Worm (Caenorhabditis elegans) whole organism, mixed stage, embryonic: ENCODE results near the gene his-2.

Source experiments
- ces-1 ChIP-seq: fragments of 150-350 bp; optimal IDR thresholded peaks from 2 replicates; lab custom pipeline; 2014; ENCODE audit warnings: missing biosample characterization, missing genetic modification reagents, missing genetic modification characterization
- cnd-1 ChIP-seq: fragments of 200-800 bp; sonication (Bioruptor generic); optimal IDR thresholded peaks from 2 replicates; lab custom pipeline; 2018; ENCODE audit warnings: mild to moderate bottlenecking, missing genetic modification characterization, missing compliant biosample characterization
- elt-1 ChIP-seq: sonication (generic microtip); optimal IDR thresholded peaks from 2 replicates; lab custom pipeline; 2017; ENCODE audit warnings: missing genetic modification characterization, mild to moderate bottlenecking, missing compliant biosample characterization, antibody characterized with exemption, moderate library complexity, borderline replicate concordance; ENCODE audit not compliant: insufficient read depth
- elt-3 ChIP-seq: fragments of 150-350 bp; optimal IDR thresholded peaks from 2 replicates; lab custom pipeline; 2014; ENCODE audit warnings: missing biosample characterization, missing genetic modification characterization
- lsy-2 ChIP-seq: fragments of 150-350 bp; optimal IDR thresholded peaks from 2 replicates; lab custom pipeline; 2014; ENCODE audit warnings: missing biosample characterization, missing genetic modification characterization
- mab-5 ChIP-seq: fragments of 150-350 bp; optimal IDR thresholded peaks from 2 replicates; lab custom pipeline; 2014; ENCODE audit warnings: missing biosample characterization, missing genetic modification characterization
- nhr-2 ChIP-seq: fragments of 150-350 bp; optimal IDR thresholded peaks from 2 replicates; lab custom pipeline; 2014; ENCODE audit warnings: missing biosample characterization, missing genetic modification characterization
- nhr-28 ChIP-seq: fragments of 150-350 bp; optimal IDR thresholded peaks from 2 replicates; lab custom pipeline; 2014; ENCODE audit warnings: missing biosample characterization, missing genetic modification characterization
- nhr-76 ChIP-seq: sonication (generic microtip); optimal IDR thresholded peaks from 2 replicates; lab custom pipeline; 2017; ENCODE audit warnings: missing biosample characterization, missing genetic modification characterization
- pha-4 ChIP-seq: fragments of 150-350 bp; optimal IDR thresholded peaks from 2 replicates; lab custom pipeline; 2018; ENCODE audit warnings: missing biosample characterization, missing genetic modification reagents, missing genetic modification characterization
- snpc-4 ChIP-seq: fragments of 150-350 bp; optimal IDR thresholded peaks from 2 replicates; lab custom pipeline; 2014; ENCODE audit warnings: missing biosample characterization, missing genetic modification characterization
- unc-39 ChIP-seq: fragments of 150-350 bp; optimal IDR thresholded peaks from 2 replicates; lab custom pipeline; 2014; ENCODE audit warnings: missing biosample characterization, missing genetic modification characterization
- ztf-11 ChIP-seq: fragments of 150-350 bp; optimal IDR thresholded peaks from 2 replicates; lab custom pipeline; 2014; ENCODE audit warnings: missing biosample characterization, missing genetic modification characterization

- TF ChIP-seq cnd-1 (tag; lab: Kevin White, UChicago): no peak
- no peak for TF ChIP-seq pha-4
- TF ChIP-seq nhr-28 (tag; lab: Kevin White, UChicago): no peak
- no peak for TF ChIP-seq unc-39 (tag; lab: Kevin White, UChicago)
- no peak for TF ChIP-seq ces-1 (GFP tag; lab: Kevin White, UChicago)
- no peak for TF ChIP-seq snpc-4 (tag; lab: Kevin White, UChicago)
- TF ChIP-seq ztf-11 (tag; lab: Kevin White, UChicago): no peak
- no peak for TF ChIP-seq lsy-2
- no peak for TF ChIP-seq mab-5
- no peak for TF ChIP-seq elt-3 (tag; lab: Kevin White, UChicago)
- no peak for TF ChIP-seq nhr-76 (tag; lab: Kevin White, UChicago)
- no peak for TF ChIP-seq elt-1 (tag; lab: Kevin White, UChicago)
- TF ChIP-seq nhr-2 (tag; lab: Kevin White, UChicago): no peak
Measured at ce11 chrV:16080039-16080438, 38.0 kb upstream of the his-2 start.
